Worm (Caenorhabditis elegans): ENCODE measurements around the gene srh-69.

Gene srh-69

DNA sequence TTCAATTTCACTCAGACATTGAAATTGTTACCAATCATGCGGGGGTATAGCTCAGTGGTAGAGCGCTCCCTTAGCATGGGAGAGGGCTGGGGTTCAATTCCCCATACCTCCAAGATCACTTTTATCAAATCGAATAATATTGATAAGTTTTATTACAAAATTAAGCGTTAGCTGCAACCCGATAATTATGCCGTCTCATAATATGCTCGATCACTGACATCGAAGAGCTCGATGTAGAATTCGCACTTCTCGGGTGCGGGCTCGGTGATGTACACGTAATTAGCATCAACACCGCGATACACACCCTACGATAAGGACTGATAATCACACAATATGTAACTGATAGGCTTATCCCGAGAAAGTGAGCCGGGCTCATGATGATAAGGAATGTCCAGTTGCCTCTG lies 28.1 kb upstream of the srh-69 start (continued):
- TF ChIP-seq hif-1 (tag; optimal IDR thresholded peaks at IDR 0.05) (no peak), ZK546.5 (tag; optimal IDR thresholded peaks at IDR 0.05) (no peak), ces-1 (GFP tag; optimal IDR thresholded peaks at IDR 0.05) (no peak), lin-29 (GFP tag; IDR thresholded peaks at IDR 0.05) (no peak), madf-5 (GFP tag; IDR thresholded peaks at IDR 0.05) (no peak), nhr-25 (tag; optimal IDR thresholded peaks at IDR 0.05; ENCODE audit: borderline replicate concordance, insufficient read depth) (no peak), fos-1 (tag; optimal IDR thresholded peaks at IDR 0.05) (no peak), egl-27 (tag; optimal IDR thresholded peaks at IDR 0.05) (no peak), unc-130 (GFP tag; optimal IDR thresholded peaks at IDR 0.05) (no peak), mxl-2 (GFP tag; conservative IDR thresholded peaks at IDR 0.05) (no peak), ceh-44 (GFP tag; IDR thresholded peaks at IDR 0.05) (no peak), Y5F2A.4 (GFP tag; optimal IDR thresholded peaks at IDR 0.05) (no peak), daf-8 (GFP tag; IDR thresholded peaks at IDR 0.05) (no peak), dmd-6 (GFP tag; IDR thresholded peaks at IDR 0.05) (peak; percentile 40), php-3 (GFP tag; IDR thresholded peaks at IDR 0.05) (no peak), arid-1 (GFP tag; conservative IDR thresholded peaks at IDR 0.05) (0 out of 2 replicates have a peak, but pooled peaks have one; percentile 40), Y75B8A.6 (GFP tag; IDR thresholded peaks at IDR 0.05) (no peak; the same call in 1 of the 2 replicates), daf-19 (GFP tag; conservative IDR thresholded peaks at IDR 0.05) (no peak), F44E2.7 (GFP tag; IDR thresholded peaks at IDR 0.05) (0 out of 2 replicates have a peak, but pooled peaks have one; percentile 68), gei-8 (GFP tag; optimal IDR thresholded peaks at IDR 0.05) (peak; percentile 26), hmg-1.1 (GFP tag; IDR thresholded peaks at IDR 0.05) (no peak), snpc-1.2 (GFP tag; IDR thresholded peaks at IDR 0.05) (no peak; the same call in none of the 2 replicates), nhr-111 (GFP tag; optimal IDR thresholded peaks at IDR 0.05) (no peak), egl-43 (GFP tag; IDR thresholded peaks at IDR 0.05) (no peak), nhr-42 (GFP tag; IDR thresholded peaks at IDR 0.05) (no peak), T26A8.4 (GFP tag; IDR thresholded peaks at IDR 0.05) (no peak), T20F7.1 (GFP tag; optimal IDR thresholded peaks at IDR 0.05) (no peak), ztf-7 (tag; optimal IDR thresholded peaks at IDR 0.05) (no peak), ceh-20 (GFP tag; IDR thresholded peaks at IDR 0.05) (no peak), lin-38 (GFP tag; IDR thresholded peaks at IDR 0.05) (no peak; the same call in 1 of the 2 replicates), nhr-77 (tag; optimal IDR thresholded peaks at IDR 0.05) (no peak), F10B5.3 (tag; optimal IDR thresholded peaks at IDR 0.05) (no peak), lim-7 (GFP tag; IDR thresholded peaks at IDR 0.05) (peak; percentile 74), lin-13 (GFP tag; optimal IDR thresholded peaks at IDR 0.05) (peak; percentile 54), daf-16 (GFP tag; optimal IDR thresholded peaks at IDR 0.05) (peak; percentile 42 to 84), daf-16 (tag; optimal IDR thresholded peaks at IDR 0.05) (no peak), tra-1 (GFP tag; IDR thresholded peaks at IDR 0.05) (peak; percentile 60; the same call in 1 of the 2 replicates), attf-4 (tag; optimal IDR thresholded peaks at IDR 0.05) (no peak), fkh-10 (GFP tag; optimal IDR thresholded peaks at IDR 0.05) (no peak), unc-62 (GFP tag; optimal IDR thresholded peaks at IDR 0.05 in 1 of 2) (no peak), unc-62 (tag; optimal IDR thresholded peaks at IDR 0.05) (no peak), tag-97 (GFP tag; IDR thresholded peaks at IDR 0.05) (no peak), zip-11 (GFP tag; IDR thresholded peaks at IDR 0.05) (no peak), unc-39 (tag; optimal IDR thresholded peaks at IDR 0.05) (no peak), nhr-28 (tag; optimal IDR thresholded peaks at IDR 0.05) (no peak), ceh-28 (tag; optimal IDR thresholded peaks at IDR 0.05) (no peak), mxl-3 (GFP tag; optimal IDR thresholded peaks at IDR 0.05) (no peak), saeg-2 (GFP tag; IDR thresholded peaks at IDR 0.05) (no peak), dmd-9 (GFP tag; IDR thresholded peaks at IDR 0.05) (no peak), lin-1 (GFP tag; IDR thresholded peaks at IDR 0.05) (peak; percentile 49; the same call in 1 of the 2 replicates), rbr-2 (tag; optimal IDR thresholded peaks at IDR 0.05) (no peak), zfp-3 (GFP tag; conservative IDR thresholded peaks at IDR 0.05) (no peak)

All from whole organism, L4 larva.